Worm (Caenorhabditis elegans) whole organism, L3 larva: ENCODE results near the gene snb-6.

ENCODE experiments used
- R02D3.7 ChIP-seq: fragments of 150-350 bp; optimal IDR thresholded peaks from 2 replicates; lab custom pipeline; 2014; ENCODE audit warnings: missing biosample characterization, missing genetic modification characterization
- ZK546.5 ChIP-seq: sonication (generic microtip); optimal IDR thresholded peaks from 2 replicates; lab custom pipeline; 2017; ENCODE audit warnings: missing biosample characterization, missing genetic modification characterization
- aly-2 ChIP-seq: fragments of 150-350 bp; optimal IDR thresholded peaks from 2 replicates; lab custom pipeline; 2014; ENCODE audit warnings: missing biosample characterization, missing genetic modification characterization
- ceh-16 ChIP-seq: sonication (generic microtip); optimal IDR thresholded peaks from 2 replicates; lab custom pipeline; 2017; ENCODE audit warnings: missing biosample characterization, missing genetic modification characterization
- ceh-9 ChIP-seq: sonication (generic microtip); optimal IDR thresholded peaks from 2 replicates; lab custom pipeline; 2018; ENCODE audit warnings: missing biosample characterization, missing genetic modification characterization
- daf-12 ChIP-seq: fragments of 150-350 bp; optimal IDR thresholded peaks from 2 replicates; lab custom pipeline; 2014; ENCODE audit warnings: missing biosample characterization, missing genetic modification reagents, missing genetic modification characterization
- egl-27 ChIP-seq: sonication (generic microtip); optimal IDR thresholded peaks from 4 replicates; lab custom pipeline; 2017; ENCODE audit warnings: missing biosample characterization, missing genetic modification reagents, missing genetic modification characterization
- elt-2 ChIP-seq: sonication (generic microtip); optimal IDR thresholded peaks from 2 replicates; lab custom pipeline; 2016; ENCODE audit warnings: missing genetic modification reagents, mild to moderate bottlenecking, missing genetic modification characterization, missing compliant biosample characterization
- elt-3 ChIP-seq, 3 experiments: fragments of 150-350 bp in 1 of 3; sonication (generic microtip) in 2 of 3; optimal IDR thresholded peaks; 2 replicates in 2 of 3; 4 replicates in 1 of 3; lab custom pipeline; 2014 to 2017; ENCODE audit warnings: missing biosample characterization in 3 of 3, missing genetic modification characterization in 3 of 3
- eor-1 ChIP-seq, 2 experiments: fragments of 150-350 bp; optimal IDR thresholded peaks; 2 replicates each; lab custom pipeline; 2014 to 2018; ENCODE audit warnings: missing biosample characterization in 2 of 2, missing genetic modification characterization in 2 of 2
- fkh-10 ChIP-seq: sonication (generic microtip); optimal IDR thresholded peaks from 2 replicates; lab custom pipeline; 2017; ENCODE audit warnings: missing biosample characterization, missing genetic modification reagents, missing genetic modification characterization
- fkh-2 ChIP-seq: fragments of 150-350 bp; optimal IDR thresholded peaks from 2 replicates; lab custom pipeline; 2014; ENCODE audit warnings: missing biosample characterization, missing genetic modification reagents, missing genetic modification characterization
- hmg-11 ChIP-seq: sonication (generic microtip); optimal IDR thresholded peaks from 2 replicates; lab custom pipeline; 2016; ENCODE audit warnings: missing genetic modification characterization, missing compliant biosample characterization
- lsy-12 ChIP-seq: sonication (generic microtip); optimal IDR thresholded peaks from 2 replicates; lab custom pipeline; 2016; ENCODE audit warnings: mild to moderate bottlenecking, missing genetic modification characterization, missing compliant biosample characterization
- mdl-1 ChIP-seq: fragments of 150-350 bp; optimal IDR thresholded peaks from 2 replicates; lab custom pipeline; 2014; ENCODE audit warnings: missing biosample characterization, missing genetic modification characterization
- mml-1 ChIP-seq: fragments of 150-350 bp; sonication (generic microtip); optimal IDR thresholded peaks from 3 replicates; lab custom pipeline; 2014; ENCODE audit warnings: missing biosample characterization, missing genetic modification characterization
- nfya-1 ChIP-seq: sonication (generic microtip); optimal IDR thresholded peaks from 2 replicates; lab custom pipeline; 2017; ENCODE audit warnings: missing genetic modification characterization, mild to moderate bottlenecking, missing compliant biosample characterization, antibody characterized with exemption, moderate library complexity; ENCODE audit not compliant: insufficient read depth
- nhr-11 ChIP-seq: fragments of 150-350 bp; optimal IDR thresholded peaks from 2 replicates; lab custom pipeline; 2014; ENCODE audit warnings: missing biosample characterization, missing genetic modification characterization
- nhr-12 ChIP-seq: fragments of 150-350 bp; optimal IDR thresholded peaks from 2 replicates; lab custom pipeline; 2014; ENCODE audit warnings: missing biosample characterization, missing genetic modification characterization
- nhr-23 ChIP-seq: fragments of 150-350 bp; optimal IDR thresholded peaks from 2 replicates; lab custom pipeline; 2014; ENCODE audit warnings: missing biosample characterization, missing genetic modification reagents, missing genetic modification characterization
- nhr-237 ChIP-seq: fragments of 150-350 bp; optimal IDR thresholded peaks from 2 replicates; lab custom pipeline; 2014; ENCODE audit warnings: missing biosample characterization, missing genetic modification characterization
- nhr-25 ChIP-seq: sonication (generic microtip); optimal IDR thresholded peaks from 2 replicates; lab custom pipeline; 2017; ENCODE audit warnings: missing biosample characterization, missing genetic modification characterization
- nhr-28 ChIP-seq: fragments of 150-350 bp; optimal IDR thresholded peaks from 2 replicates; lab custom pipeline; 2014; ENCODE audit warnings: missing biosample characterization, missing genetic modification characterization
- nhr-43 ChIP-seq: sonication (generic microtip); optimal IDR thresholded peaks from 2 replicates; lab custom pipeline; 2016; ENCODE audit warnings: mild to moderate bottlenecking, missing genetic modification characterization, missing compliant biosample characterization; ENCODE audit not compliant: poor library complexity, severe bottlenecking
- nhr-67 ChIP-seq: fragments of 150-350 bp; optimal IDR thresholded peaks from 2 replicates; lab custom pipeline; 2014; ENCODE audit warnings: missing biosample characterization, missing genetic modification characterization
- pha-4 ChIP-seq: fragments of 150-350 bp; optimal IDR thresholded peaks from 2 replicates; lab custom pipeline; 2014; ENCODE audit warnings: missing biosample characterization, missing genetic modification reagents, missing genetic modification characterization
- pqm-1 ChIP-seq: fragments of 150-350 bp; optimal IDR thresholded peaks from 2 replicates; lab custom pipeline; 2017; ENCODE audit warnings: missing biosample characterization, missing genetic modification characterization, inconsistent platforms
- sea-2 ChIP-seq: fragments of 150-350 bp; sonication (generic microtip); optimal IDR thresholded peaks from 4 replicates; lab custom pipeline; 2014; ENCODE audit warnings: missing biosample characterization, missing genetic modification reagents, missing genetic modification characterization
- skn-1 ChIP-seq: fragments of 150-350 bp; optimal IDR thresholded peaks from 2 replicates; lab custom pipeline; 2014; ENCODE audit warnings: missing biosample characterization, missing genetic modification characterization
- snpc-4 ChIP-seq: fragments of 150-350 bp; optimal IDR thresholded peaks from 2 replicates; lab custom pipeline; 2014; ENCODE audit warnings: missing biosample characterization, missing genetic modification characterization
- unc-39 ChIP-seq: sonication (generic microtip); optimal IDR thresholded peaks from 4 replicates; lab custom pipeline; 2017; ENCODE audit warnings: missing biosample characterization, missing genetic modification characterization
- zag-1 ChIP-seq: fragments of 150-350 bp; optimal IDR thresholded peaks from 2 replicates; lab custom pipeline; 2014; ENCODE audit warnings: missing biosample characterization, missing genetic modification characterization
- ztf-4 ChIP-seq: fragments of 150-350 bp; optimal IDR thresholded peaks from 2 replicates; lab custom pipeline; 2014; ENCODE audit warnings: missing biosample characterization, missing genetic modification characterization

Gene snb-6

DNA sequence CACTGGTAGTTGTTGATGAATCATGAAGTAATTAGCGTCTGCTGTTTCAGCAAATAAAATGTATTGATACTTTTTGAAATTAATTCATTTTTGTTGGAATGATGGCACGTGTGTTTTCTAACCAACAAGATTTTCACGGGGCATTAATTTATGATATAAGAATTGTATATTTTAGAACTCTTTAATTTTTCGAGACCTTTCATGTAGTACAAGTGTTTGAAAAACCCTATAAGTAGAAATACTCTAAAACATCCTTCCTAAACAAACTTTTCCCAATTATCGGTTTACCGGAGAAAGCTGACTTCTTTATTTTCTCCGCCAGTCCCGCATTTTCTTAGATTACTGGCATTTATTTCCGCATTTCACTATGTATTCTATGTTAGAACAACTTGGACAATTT, at the start of gene snb-6:
Gene snb-6, minus strand, starts transcription at position 101 of the 400 bp plus-strand sequence.
- TF ChIP-seq aly-2 (tag; lab: Kevin White, UChicago) (no peak), sea-2 (GFP tag; lab: Kevin White, UChicago) (no peak)

DNA sequence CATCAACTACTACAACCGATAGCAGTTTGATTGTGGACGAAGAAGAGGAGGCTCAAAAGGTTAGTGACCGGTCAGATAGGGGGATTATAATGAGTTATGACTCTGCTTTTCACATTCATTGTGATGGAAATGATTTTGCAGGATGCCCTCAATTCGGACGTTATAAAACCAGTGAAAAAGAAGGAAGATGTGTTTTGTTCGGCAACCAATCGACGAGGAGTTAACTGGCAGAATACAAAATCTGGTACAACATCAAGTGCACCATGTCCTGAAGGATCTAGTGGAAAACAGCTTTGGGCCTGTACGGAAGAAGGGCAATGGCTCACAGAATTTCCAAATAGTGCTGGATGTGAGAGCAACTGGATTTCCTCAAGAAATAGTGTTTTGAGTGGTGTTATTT, 44.4 kb upstream of the snb-6 start:
- TF ChIP-seq fkh-2 (no peak), eor-1 (tag; optimal IDR thresholded peaks at IDR 0.05; lab: Kevin White, UChicago) (no peak), nhr-28 (tag; lab: Kevin White, UChicago) (no peak)
- TF ChIP-seq, all 47 proteins: peak for 0

DNA sequence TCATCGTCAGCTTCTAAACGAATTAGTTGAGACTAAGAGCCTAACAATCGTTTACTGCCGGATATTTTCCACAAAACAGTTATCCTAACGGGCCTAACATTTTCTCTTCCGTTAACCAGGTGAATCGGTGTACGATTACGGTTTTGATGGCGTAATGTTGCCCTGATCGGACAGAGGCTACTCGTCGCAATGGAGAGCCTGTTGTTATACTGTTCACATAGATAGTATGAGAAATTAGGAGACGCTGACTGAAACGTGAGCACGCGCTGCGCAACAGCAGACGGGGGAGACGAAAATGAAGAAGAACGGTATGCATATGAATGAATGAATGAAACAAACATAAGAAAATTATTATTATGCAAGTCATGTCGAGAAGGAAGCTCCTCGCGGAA, 39.9 kb upstream of the snb-6 start:
- TF ChIP-seq elt-3 (tag; optimal IDR thresholded peaks at IDR 0.05; lab: Kevin White, UChicago), result no peak
- no peak for TF ChIP-seq nhr-43 (tag; lab: Kevin White, UChicago)
- TF ChIP-seq fkh-10 (GFP tag; lab: Kevin White, UChicago), result no peak
- no peak for TF ChIP-seq zag-1 (tag; lab: Kevin White, UChicago)
- TF ChIP-seq elt-2 (tag; lab: Kevin White, UChicago), result no peak
- TF ChIP-seq ceh-16, result no peak
- no peak for TF ChIP-seq nhr-25 (tag; lab: Kevin White, UChicago)
- no peak for TF ChIP-seq nhr-28 (tag; lab: Kevin White, UChicago)
- no peak for TF ChIP-seq skn-1 (tag; lab: Kevin White, UChicago)
- TF ChIP-seq nhr-67, result no peak
- no peak for TF ChIP-seq ztf-4 (tag; lab: Kevin White, UChicago)

DNA sequence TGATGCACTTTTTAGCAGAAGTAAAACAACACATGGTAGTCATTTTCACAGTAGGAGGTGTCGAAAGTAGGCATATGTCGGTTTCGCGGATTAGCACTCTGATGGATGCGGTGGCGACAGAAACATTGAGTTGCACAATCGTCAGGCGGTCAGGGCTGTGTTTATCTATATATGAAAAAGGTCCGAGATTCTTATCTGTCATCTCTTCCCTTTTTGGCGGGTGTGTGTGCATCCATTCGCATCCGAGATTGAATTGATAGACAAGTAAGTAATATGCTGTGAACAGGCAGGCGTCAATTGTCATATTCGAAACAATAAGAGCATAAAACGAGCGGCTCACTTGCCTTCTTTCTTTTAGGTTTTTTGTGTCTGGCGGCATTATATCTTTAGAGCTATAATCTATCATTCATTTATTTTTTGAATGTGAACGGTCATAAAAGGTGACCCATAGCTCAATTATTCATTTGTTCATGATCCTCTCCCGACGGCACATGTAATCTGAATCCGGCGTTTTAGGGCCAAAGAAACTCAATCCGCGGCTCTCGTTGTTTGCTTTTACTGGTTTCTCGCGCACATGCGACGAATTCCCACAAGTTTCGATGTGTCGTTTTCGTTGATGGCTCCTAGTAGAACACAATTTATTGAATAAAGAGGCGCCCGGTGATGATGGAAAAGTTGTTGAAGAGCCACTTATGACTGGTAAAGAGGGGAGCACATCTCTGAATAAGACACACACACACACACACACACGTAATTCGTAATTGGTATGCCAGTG, 39.3 kb upstream of the snb-6 start:
- no peak for TF ChIP-seq nfya-1
- no peak for TF ChIP-seq ZK546.5 (tag; lab: Kevin White, UChicago)
- TF ChIP-seq elt-2 (tag; lab: Kevin White, UChicago), result no peak
- no peak for TF ChIP-seq R02D3.7 (tag; lab: Kevin White, UChicago)
- TF ChIP-seq nhr-43 (tag; lab: Kevin White, UChicago), result no peak
- no peak for TF ChIP-seq fkh-2
- no peak for TF ChIP-seq nhr-12

DNA sequence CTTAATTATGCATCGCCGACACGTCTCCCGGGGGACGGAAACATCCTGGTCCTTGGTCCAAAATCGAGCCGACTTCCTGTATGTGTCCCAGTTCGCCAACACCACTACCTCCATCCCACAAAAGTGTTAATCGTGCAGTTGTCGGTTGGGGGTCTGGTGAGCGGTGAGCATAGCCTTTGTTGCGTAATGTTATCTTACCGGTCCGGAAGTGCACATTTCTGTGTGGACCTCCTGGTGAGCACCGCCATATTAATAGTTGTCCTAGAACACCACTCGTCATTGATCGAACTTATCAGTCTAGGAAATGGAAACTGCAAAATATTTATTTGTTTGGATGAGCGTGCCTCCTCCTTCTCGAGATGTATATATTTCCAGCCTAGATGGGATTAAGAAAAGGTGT, 37.7 kb upstream of the snb-6 start:
- no peak for TF ChIP-seq pha-4 (tag; lab: Kevin White, UChicago)
- TF ChIP-seq snpc-4 (tag; lab: Kevin White, UChicago), result no peak
- no peak for TF ChIP-seq mml-1 (tag; lab: Kevin White, UChicago)
- no peak for TF ChIP-seq ceh-9
- TF ChIP-seq mdl-1 (tag; lab: Kevin White, UChicago), result no peak
- TF ChIP-seq nhr-23 (tag; lab: Kevin White, UChicago), result no peak
- TF ChIP-seq aly-2 (tag; lab: Kevin White, UChicago), result no peak
- no peak for TF ChIP-seq unc-39 (tag; lab: Kevin White, UChicago)
- no peak for TF ChIP-seq nhr-11
- no peak for TF ChIP-seq daf-12 (tag; lab: Kevin White, UChicago)
- TF ChIP-seq nhr-67, result no peak
- no peak for TF ChIP-seq lsy-12
- TF ChIP-seq R02D3.7 (tag; lab: Kevin White, UChicago), result no peak
- TF ChIP-seq nhr-237 (tag; lab: Kevin White, UChicago), result no peak
- no peak for TF ChIP-seq nhr-25 (tag; lab: Kevin White, UChicago)
- TF ChIP-seq egl-27 (tag; lab: Kevin White, UChicago), result no peak
- TF ChIP-seq hmg-11 (tag; lab: Kevin White, UChicago), result no peak
- TF ChIP-seq pqm-1 (tag; lab: Kevin White, UChicago), result no peak
- no peak for TF ChIP-seq eor-1 (tag; optimal IDR thresholded peaks at IDR 0.05; lab: Kevin White, UChicago)
